Fruit fly (Drosophila melanogaster) whole organism, larva: ENCODE measurements around the gene Tdrd3.

Source experiments
- noc ChIP-seq: fragments of 200-800 bp; sonication (Bioruptor generic); optimal IDR thresholded peaks from 3 replicates; lab custom pipeline; 2019; ENCODE audit warnings: missing biosample characterization, mild to moderate bottlenecking, missing genetic modification characterization, moderate library complexity

Gene Tdrd3

DNA sequence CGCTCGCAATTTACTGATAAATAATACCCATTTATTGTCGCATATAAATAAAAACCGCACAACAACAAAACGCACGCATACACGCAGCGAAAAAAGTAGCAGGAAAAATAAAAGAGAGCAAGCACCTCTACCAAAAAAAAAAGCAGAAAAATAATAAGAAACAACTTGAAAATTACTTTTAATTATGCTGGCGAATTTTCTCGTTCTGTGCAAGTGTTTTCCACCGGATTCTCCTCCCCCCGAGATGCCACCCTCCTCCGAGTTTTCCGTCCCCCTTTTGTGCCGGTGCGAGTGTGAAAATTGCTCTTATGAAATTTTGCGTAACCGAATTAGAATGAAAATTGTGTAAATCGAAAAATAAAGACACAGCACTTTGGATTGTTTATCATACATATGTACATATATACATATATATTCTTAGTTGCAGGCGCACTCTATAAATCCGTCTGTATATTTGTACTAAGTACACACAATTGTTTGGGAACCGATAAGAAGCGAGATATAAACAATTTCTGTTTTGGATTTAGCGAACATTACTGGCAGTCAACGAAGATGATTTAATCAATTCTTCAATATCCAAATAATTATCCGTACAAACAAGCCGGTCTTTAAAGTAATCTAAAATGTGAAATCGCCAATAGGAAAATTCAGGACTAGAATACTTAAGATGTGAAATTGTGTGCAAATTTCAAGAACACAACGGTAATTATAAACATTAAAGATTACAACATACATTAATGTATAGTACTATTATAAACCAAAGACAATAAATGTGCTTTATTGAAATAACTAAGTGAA lies 4.5 kb downstream of the Tdrd3 start:
- TF ChIP-seq noc (tag; lab: Kevin White, UChicago), result no peak

DNA sequence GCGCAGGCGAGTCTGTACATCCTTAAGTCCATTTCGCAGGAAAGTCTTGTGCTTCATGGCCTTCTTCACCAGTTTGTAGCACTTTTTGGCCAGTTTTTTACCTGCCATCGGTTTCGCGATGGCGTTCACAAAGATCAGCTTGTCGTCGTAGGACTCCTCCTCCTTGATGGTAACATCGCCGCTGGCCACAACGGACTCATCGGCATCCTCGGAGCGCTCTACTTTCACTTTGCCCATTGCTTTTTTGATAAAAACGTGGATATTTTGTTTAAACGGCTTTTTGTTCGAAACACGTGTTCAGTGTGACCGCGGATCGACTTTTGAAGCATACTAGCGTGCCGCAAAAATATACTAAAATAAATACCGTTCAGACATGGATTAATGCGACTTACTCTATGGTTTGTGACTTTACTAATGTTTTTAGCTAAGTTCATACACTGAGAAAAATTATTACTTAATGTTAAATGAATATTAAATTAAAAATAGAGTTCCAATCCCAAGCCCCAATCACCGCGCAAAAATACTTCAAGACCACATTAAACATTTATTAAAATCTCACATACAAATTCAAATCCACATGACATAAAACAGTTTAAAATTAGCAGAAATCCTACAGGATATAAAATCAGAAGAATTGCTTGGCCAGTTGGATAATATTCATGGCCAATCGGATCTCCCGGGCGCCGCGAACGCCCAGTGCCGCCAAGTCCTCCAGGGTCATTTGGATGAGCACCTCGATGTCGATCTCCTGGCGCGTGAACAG lies 15.4 kb downstream of the Tdrd3 start, which contains the start of gene NHP2:
Gene NHP2 (minus strand): TSS at position 315 of the 763 bp plus-strand sequence.
- TF ChIP-seq noc (tag; lab: Kevin White, UChicago), result no peak

dm6 chr3L:14803236-14803635 lies 16.6 kb downstream of the Tdrd3 start, which contains the start of gene gnu:
Gene gnu (minus strand): TSS chr3L:14803360.
- no peak for TF ChIP-seq noc (tag; lab: Kevin White, UChicago)

DNA sequence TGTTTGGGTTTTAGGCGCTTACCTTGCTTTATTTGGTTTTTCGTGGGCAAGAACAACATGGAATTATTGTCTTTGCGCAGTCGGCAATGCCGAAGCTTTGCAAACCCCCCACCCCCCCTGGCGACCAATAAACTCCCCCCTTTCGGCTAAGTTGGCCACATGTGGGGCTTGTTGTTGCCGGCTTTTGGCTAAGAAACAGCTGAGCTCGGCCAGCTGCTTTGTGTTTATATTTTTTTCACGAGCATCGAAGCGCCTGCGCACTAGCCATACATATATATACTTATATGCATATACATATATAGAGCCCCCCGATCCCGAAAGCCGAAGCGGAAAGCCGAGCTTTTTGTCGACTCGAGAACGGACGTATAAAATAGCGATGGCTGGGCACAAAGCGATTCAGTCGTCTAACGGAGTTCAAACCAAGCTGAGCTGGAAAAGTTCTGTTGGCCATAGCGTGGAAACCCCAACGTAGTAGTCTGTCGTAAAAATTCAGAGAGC lies 18.2 kb downstream of the Tdrd3 start, which contains the start of gene CG17839:
Gene CG17839 (plus strand): TSS at position 413 of the 498 bp plus-strand sequence.
- TF ChIP-seq noc (tag; lab: Kevin White, UChicago), result no peak

DNA sequence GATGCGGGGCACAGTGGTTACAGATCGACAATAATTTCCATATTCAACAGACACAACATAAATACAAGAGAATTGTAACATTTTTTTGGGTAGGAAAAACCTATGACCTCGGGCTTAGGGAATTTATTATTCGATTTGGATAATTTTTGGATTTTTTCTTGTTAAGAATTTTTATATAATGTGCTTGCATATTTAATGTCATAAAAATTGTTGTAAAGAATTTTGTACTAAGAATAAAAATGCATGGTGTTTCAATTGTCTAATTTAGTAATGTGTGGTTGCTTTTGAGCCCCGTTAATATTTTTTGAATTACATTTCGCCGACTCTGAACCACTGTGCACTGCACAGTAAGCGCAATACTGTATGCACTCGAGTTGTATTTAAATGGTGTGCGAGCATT lies 30.1 kb downstream of the Tdrd3 start:
- TF ChIP-seq noc (tag; lab: Kevin White, UChicago), result no peak

- TF ChIP-seq noc (tag; lab: Kevin White, UChicago), result no peak
Measured at dm6 chr3L:14821133-14821532, 34.5 kb downstream of the Tdrd3 start.

DNA sequence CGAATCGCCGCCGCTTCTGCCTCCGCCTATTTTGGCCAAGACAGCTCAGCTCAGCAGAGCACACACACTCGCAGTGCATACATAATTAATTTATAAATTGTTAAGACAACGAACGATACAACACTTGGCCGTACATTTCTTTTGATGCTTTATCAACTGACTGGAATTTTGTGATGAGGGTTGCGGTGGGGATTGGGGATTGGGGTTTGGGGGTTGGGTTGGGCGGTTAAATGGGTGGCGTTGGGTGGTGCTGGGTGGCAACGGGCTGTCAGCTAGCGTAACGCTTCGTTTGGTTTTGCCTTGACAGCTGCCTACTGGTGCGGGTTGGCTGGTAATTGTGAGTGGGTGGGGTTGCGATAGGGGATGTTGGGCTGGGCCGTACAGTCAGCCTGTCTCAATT lies 35.8 kb downstream of the Tdrd3 start:
- TF ChIP-seq noc (tag; lab: Kevin White, UChicago), result no peak
